Worm (Caenorhabditis elegans) whole organism, L2 larva: Measurements from ENCODE around the gene C14B9.10.
A peak's percentile ranks its signal among the peaks of the same experiment; 100 is the strongest.

Experiments used
- C34F6.9 ChIP-seq: fragments of 150-350 bp; optimal IDR thresholded peaks from 2 replicates; lab custom pipeline; 2014; ENCODE audit warnings: missing biosample characterization, missing genetic modification characterization
- F13H6.1 ChIP-seq: sonication (generic microtip); optimal IDR thresholded peaks from 2 replicates; lab custom pipeline; 2016; ENCODE audit warnings: missing genetic modification characterization, missing compliant biosample characterization
- R02D3.7 ChIP-seq: fragments of 150-350 bp; optimal IDR thresholded peaks from 2 replicates; lab custom pipeline; 2014; ENCODE audit warnings: missing biosample characterization, missing genetic modification characterization
- Y55F3AM.14 ChIP-seq: fragments of 200-800 bp; sonication (Bioruptor generic); optimal IDR thresholded peaks from 2 replicates; lab custom pipeline; 2018; ENCODE audit warnings: mild to moderate bottlenecking, missing genetic modification characterization, missing compliant biosample characterization
- ZK546.5 ChIP-seq: sonication (generic microtip); optimal IDR thresholded peaks from 2 replicates; lab custom pipeline; 2017; ENCODE audit warnings: missing biosample characterization, missing genetic modification characterization
- alr-1 ChIP-seq: fragments of 150-350 bp; optimal IDR thresholded peaks from 2 replicates; lab custom pipeline; 2014; ENCODE audit warnings: missing biosample characterization, missing genetic modification characterization
- ama-1 ChIP-seq: fragments of 150-350 bp; optimal IDR thresholded peaks from 2 replicates; lab custom pipeline; 2018; ENCODE audit warnings: inconsistent platforms
- blmp-1 ChIP-seq: sonication (generic microtip); optimal IDR thresholded peaks from 2 replicates; lab custom pipeline; 2017; ENCODE audit warnings: missing genetic modification characterization, mild to moderate bottlenecking, missing compliant biosample characterization, antibody characterized with exemption, moderate library complexity; ENCODE audit not compliant: insufficient read depth
- ceh-16 ChIP-seq: fragments of 150-350 bp; optimal IDR thresholded peaks from 2 replicates; lab custom pipeline; 2014; ENCODE audit warnings: missing biosample characterization, missing genetic modification characterization
- ceh-82 ChIP-seq: fragments of 150-350 bp; optimal IDR thresholded peaks from 2 replicates; lab custom pipeline; 2014; ENCODE audit warnings: missing biosample characterization, missing genetic modification characterization
- crh-2 ChIP-seq: sonication (generic microtip); optimal IDR thresholded peaks from 2 replicates; lab custom pipeline; 2017; ENCODE audit warnings: missing biosample characterization, missing genetic modification characterization
- egl-27 ChIP-seq: sonication (generic microtip); optimal IDR thresholded peaks from 3 replicates; lab custom pipeline; 2017; ENCODE audit warnings: missing biosample characterization, missing genetic modification reagents, missing genetic modification characterization
- elt-1 ChIP-seq: fragments of 150-350 bp; optimal IDR thresholded peaks from 2 replicates; lab custom pipeline; 2014; ENCODE audit warnings: missing biosample characterization, missing genetic modification characterization
- elt-3 ChIP-seq: sonication (generic microtip); optimal IDR thresholded peaks from 2 replicates; lab custom pipeline; 2017; ENCODE audit warnings: missing biosample characterization, missing genetic modification characterization
- fos-1 ChIP-seq: fragments of 150-350 bp; optimal IDR thresholded peaks from 2 replicates; lab custom pipeline; 2014; ENCODE audit warnings: missing biosample characterization, missing genetic modification characterization
- gmeb-1 ChIP-seq: fragments of 150-350 bp; optimal IDR thresholded peaks from 2 replicates; lab custom pipeline; 2014; ENCODE audit warnings: missing biosample characterization, missing genetic modification characterization
- lin-11 ChIP-seq: fragments of 150-350 bp; sonication (generic microtip); optimal IDR thresholded peaks from 2 replicates; lab custom pipeline; 2014; ENCODE audit warnings: missing biosample characterization, missing genetic modification characterization, inconsistent platforms, mixed read lengths
- lin-13 ChIP-seq: fragments of 150-350 bp; optimal IDR thresholded peaks from 2 replicates; lab custom pipeline; 2014; ENCODE audit warnings: missing biosample characterization, missing genetic modification reagents, missing genetic modification characterization
- lin-39 ChIP-seq: fragments of 150-350 bp; optimal IDR thresholded peaks from 2 replicates; lab custom pipeline; 2014; ENCODE audit warnings: missing biosample characterization, missing genetic modification reagents, missing genetic modification characterization
- lsy-2 ChIP-seq, 2 experiments: fragments of 150-350 bp in 1 of 2; sonication (generic microtip) in 1 of 2; optimal IDR thresholded peaks; 2 replicates each; lab custom pipeline; 2014 to 2017; ENCODE audit warnings: missing biosample characterization in 2 of 2, missing genetic modification characterization in 2 of 2
- mbf-1 ChIP-seq: sonication (generic microtip); optimal IDR thresholded peaks from 2 replicates; lab custom pipeline; 2017; ENCODE audit warnings: missing biosample characterization, missing genetic modification characterization
- nhr-10 ChIP-seq: sonication (generic microtip); optimal IDR thresholded peaks from 2 replicates; lab custom pipeline; 2017; ENCODE audit warnings: missing biosample characterization, missing genetic modification characterization
- nhr-129 ChIP-seq: fragments of 150-350 bp; optimal IDR thresholded peaks from 2 replicates; lab custom pipeline; 2014; ENCODE audit warnings: missing biosample characterization, missing genetic modification characterization
- nhr-21 ChIP-seq: fragments of 150-350 bp; optimal IDR thresholded peaks from 2 replicates; lab custom pipeline; 2014; ENCODE audit warnings: missing biosample characterization, missing genetic modification characterization
- nhr-23 ChIP-seq: fragments of 150-350 bp; optimal IDR thresholded peaks from 2 replicates; lab custom pipeline; 2014; ENCODE audit warnings: missing biosample characterization, missing genetic modification reagents, missing genetic modification characterization
- nhr-237 ChIP-seq: fragments of 150-350 bp; optimal IDR thresholded peaks from 2 replicates; lab custom pipeline; 2014; ENCODE audit warnings: missing biosample characterization, missing genetic modification characterization
- nhr-25 ChIP-seq: fragments of 150-350 bp; sonication (generic microtip); optimal IDR thresholded peaks from 3 replicates; lab custom pipeline; 2014; ENCODE audit warnings: missing biosample characterization, missing genetic modification characterization
- nhr-6 ChIP-seq: fragments of 150-350 bp; optimal IDR thresholded peaks from 2 replicates; lab custom pipeline; 2014; ENCODE audit warnings: missing biosample characterization, missing genetic modification characterization
- nhr-77 ChIP-seq: fragments of 150-350 bp; optimal IDR thresholded peaks from 2 replicates; lab custom pipeline; 2014; ENCODE audit warnings: missing biosample characterization, missing genetic modification characterization
- sem-4 ChIP-seq: fragments of 150-350 bp; optimal IDR thresholded peaks from 2 replicates; lab custom pipeline; 2014; ENCODE audit warnings: missing biosample characterization, missing genetic modification reagents, missing genetic modification characterization
- sma-3 ChIP-seq: sonication (generic microtip); optimal IDR thresholded peaks from 2 replicates; lab custom pipeline; 2016; ENCODE audit warnings: missing genetic modification reagents, missing genetic modification characterization, missing compliant biosample characterization
- sma-9 ChIP-seq, 2 experiments: fragments of 150-350 bp in 1 of 2; sonication (generic microtip) in 1 of 2; optimal IDR thresholded peaks; 2 replicates each; lab custom pipeline; 2014 to 2016; ENCODE audit warnings: missing genetic modification characterization in 2 of 2, mild to moderate bottlenecking in 1 of 2, missing biosample characterization in 1 of 2, missing compliant biosample characterization in 1 of 2, missing genetic modification reagents in 1 of 2, moderate library complexity in 1 of 2
- snpc-4 ChIP-seq: fragments of 150-350 bp; optimal IDR thresholded peaks from 2 replicates; lab custom pipeline; 2014; ENCODE audit warnings: missing biosample characterization, missing genetic modification characterization
- unc-39 ChIP-seq: fragments of 150-350 bp; optimal IDR thresholded peaks from 2 replicates; lab custom pipeline; 2014; ENCODE audit warnings: missing biosample characterization, missing genetic modification characterization
- unc-55 ChIP-seq: fragments of 150-350 bp; sonication (generic microtip); optimal IDR thresholded peaks from 3 replicates; lab custom pipeline; 2014; ENCODE audit warnings: missing biosample characterization, missing genetic modification reagents, missing genetic modification characterization
- unc-62 ChIP-seq: fragments of 150-350 bp; optimal IDR thresholded peaks from 2 replicates; lab custom pipeline; 2014; ENCODE audit warnings: missing biosample characterization, missing genetic modification reagents, missing genetic modification characterization
- zag-1 ChIP-seq: fragments of 150-350 bp; optimal IDR thresholded peaks from 2 replicates; lab custom pipeline; 2014; ENCODE audit warnings: missing biosample characterization, missing genetic modification characterization
- ztf-1 ChIP-seq: fragments of 200-800 bp; sonication (Bioruptor generic); conservative IDR thresholded peaks from 2 replicates; pipeline ENCODE4 v1.3.6; 2022; ENCODE audit warnings: missing genetic modification characterization, missing compliant biosample characterization
- ztf-11 ChIP-seq: sonication (generic microtip); optimal IDR thresholded peaks from 2 replicates; lab custom pipeline; 2017; ENCODE audit warnings: missing biosample characterization, missing genetic modification characterization
- ztf-4 ChIP-seq: fragments of 150-350 bp; optimal IDR thresholded peaks from 2 replicates; lab custom pipeline; 2014; ENCODE audit warnings: missing biosample characterization, missing genetic modification characterization

C14B9.10 gene

ce11 chrIII:8124323-8124722 lies 6.3 kb upstream of the C14B9.10 start (continued):
- TF ChIP-seq nhr-21 (tag; lab: Kevin White, UChicago) = peak; percentile 72
- TF ChIP-seq ztf-4 (tag; lab: Kevin White, UChicago) = no peak
- no peak for TF ChIP-seq unc-39 (tag; lab: Kevin White, UChicago)
- no peak for TF ChIP-seq elt-1 (tag; lab: Kevin White, UChicago)

- TF ChIP-seq elt-3 (tag; lab: Kevin White, UChicago) (no peak), lin-39 (tag; lab: Kevin White, UChicago) (no peak), snpc-4 (no peak), nhr-21 (tag; lab: Kevin White, UChicago) (peak; percentile 34), zag-1 (no peak), sma-3 (peak; percentile 38), F13H6.1 (peak; percentile 67), egl-27 (peak; percentile 53), unc-55 (GFP tag; lab: Kevin White, UChicago) (peak; percentile 89), nhr-129 (tag; lab: Kevin White, UChicago) (peak; percentile 63), sma-9 (GFP tag; optimal IDR thresholded peaks at IDR 0.05; lab: Kevin White, UChicago) (peak; percentile 85), sma-9 (tag; optimal IDR thresholded peaks at IDR 0.05; lab: Kevin White, UChicago) (no peak), elt-1 (tag; lab: Kevin White, UChicago) (no peak), lsy-2 (tag; optimal IDR thresholded peaks at IDR 0.05; lab: Kevin White, UChicago) (peak; percentile 62 to 81), nhr-6 (peak; percentile 80), nhr-25 (tag; lab: Kevin White, UChicago) (peak; percentile 26), C34F6.9 (tag; lab: Kevin White, UChicago) (peak; percentile 71), crh-2 (tag; lab: Kevin White, UChicago) (peak; percentile 85), gmeb-1 (tag; lab: Kevin White, UChicago) (peak; percentile 32), fos-1 (tag; lab: Kevin White, UChicago) (peak; percentile 72), sem-4 (no peak), lin-13 (GFP tag; lab: Kevin White, UChicago) (peak; percentile 36), lin-11 (no peak), ztf-4 (tag; lab: Kevin White, UChicago) (peak; percentile 40)
These were observed 5.4 kb upstream of the C14B9.10 start for ce11 chrIII:8125234-8125633.

- no peak for TF ChIP-seq lin-13 (GFP tag; lab: Kevin White, UChicago)
- no peak for TF ChIP-seq snpc-4
- TF ChIP-seq C34F6.9 (tag; lab: Kevin White, UChicago) = no peak
- TF ChIP-seq F13H6.1 = peak; percentile 6
- no peak for TF ChIP-seq nhr-237 (tag; lab: Kevin White, UChicago)
- no peak for TF ChIP-seq unc-62 (GFP tag; lab: Kevin White, UChicago)
- TF ChIP-seq nhr-21 (tag; lab: Kevin White, UChicago) = no peak
- TF ChIP-seq ZK546.5 (tag; lab: Kevin White, UChicago) = no peak
- TF ChIP-seq lin-39 (tag; lab: Kevin White, UChicago) = no peak
- TF ChIP-seq ceh-82 (tag; lab: Kevin White, UChicago) = no peak
- no peak for TF ChIP-seq lin-11
- no peak for TF ChIP-seq Y55F3AM.14
- TF ChIP-seq nhr-23 (tag; lab: Kevin White, UChicago) = no peak
- TF ChIP-seq nhr-10 = no peak
- TF ChIP-seq unc-55 (GFP tag; lab: Kevin White, UChicago) = peak; percentile 37
- peak; percentile 11 to 22 for TF ChIP-seq lsy-2 (tag; optimal IDR thresholded peaks at IDR 0.05; lab: Kevin White, UChicago)
- TF ChIP-seq sma-9 (GFP tag; optimal IDR thresholded peaks at IDR 0.05; lab: Kevin White, UChicago) = no peak
- TF ChIP-seq sma-9 (tag; optimal IDR thresholded peaks at IDR 0.05; lab: Kevin White, UChicago) = no peak
- no peak for TF ChIP-seq ztf-11
- no peak for TF ChIP-seq ama-1
- no peak for TF ChIP-seq mbf-1 (tag; lab: Kevin White, UChicago)
- TF ChIP-seq R02D3.7 (tag; lab: Kevin White, UChicago) = no peak
- TF ChIP-seq crh-2 (tag; lab: Kevin White, UChicago) = no peak
- TF ChIP-seq nhr-77 = no peak
- TF ChIP-seq egl-27 = no peak
- TF ChIP-seq elt-3 (tag; lab: Kevin White, UChicago) = no peak
- TF ChIP-seq sem-4 = no peak
- TF ChIP-seq ztf-1 = no peak
- TF ChIP-seq alr-1 (tag; lab: Kevin White, UChicago) = no peak
- no peak for TF ChIP-seq blmp-1 (tag; lab: Kevin White, UChicago)
- TF ChIP-seq ztf-4 (tag; lab: Kevin White, UChicago) = no peak
- TF ChIP-seq nhr-129 (tag; lab: Kevin White, UChicago) = peak; percentile 51
- no peak for TF ChIP-seq ceh-16 (tag; lab: Kevin White, UChicago)
- TF ChIP-seq nhr-6 = no peak
These were observed 3.7 kb upstream of the C14B9.10 start for ce11 chrIII:8126978-8127377.
